Worm (Caenorhabditis elegans) whole organism, L1 larva: ENCODE data around the gene str-174.

Experiments
- C16A3.4 ChIP-seq: fragments of 150-350 bp; optimal IDR thresholded peaks from 2 replicates; lab custom pipeline; 2014; ENCODE audit warnings: missing biosample characterization, missing genetic modification characterization
- C34B4.2 ChIP-seq: sonication (generic microtip); optimal IDR thresholded peaks from 2 replicates; lab custom pipeline; 2017; ENCODE audit warnings: mild to moderate bottlenecking, missing genetic modification characterization, missing compliant biosample characterization
- ama-1 ChIP-seq: fragments of 150-350 bp; optimal IDR thresholded peaks from 2 replicates; lab custom pipeline; 2014
- blmp-1 ChIP-seq: fragments of 150-350 bp; optimal IDR thresholded peaks from 2 replicates; lab custom pipeline; 2014; ENCODE audit warnings: missing biosample characterization, missing genetic modification characterization
- ceh-63 ChIP-seq: fragments of 200-800 bp; sonication (Bioruptor generic); optimal IDR thresholded peaks from 2 replicates; lab custom pipeline; 2018; ENCODE audit warnings: mild to moderate bottlenecking, missing genetic modification characterization, missing compliant biosample characterization
- ceh-82 ChIP-seq, 3 experiments: fragments of 150-350 bp in 1 of 3; sonication (generic microtip) in 2 of 3; optimal IDR thresholded peaks; 2 replicates each; lab custom pipeline; 2014 to 2017; ENCODE audit warnings: missing biosample characterization in 3 of 3, missing genetic modification characterization in 3 of 3
- ceh-90 ChIP-seq: sonication (generic microtip); optimal IDR thresholded peaks from 2 replicates; lab custom pipeline; 2016; ENCODE audit warnings: missing genetic modification characterization, missing compliant biosample characterization
- ces-1 ChIP-seq: fragments of 150-350 bp; optimal IDR thresholded peaks from 2 replicates; lab custom pipeline; 2014; ENCODE audit warnings: missing biosample characterization, missing genetic modification reagents, missing genetic modification characterization
- dsc-1 ChIP-seq: sonication (generic microtip); optimal IDR thresholded peaks from 2 replicates; lab custom pipeline; 2016; ENCODE audit warnings: mild to moderate bottlenecking, missing genetic modification characterization, missing compliant biosample characterization
- efl-1 ChIP-seq, 4 experiments: fragments of 150-350 bp; optimal IDR thresholded peaks in 3 of 4; peaks in 1 of 4; 1 replicate in 1 of 4; 2 replicates in 3 of 4; lab custom pipeline; 2014; ENCODE audit warnings: missing biosample characterization in 2 of 4, missing genetic modification characterization in 2 of 4, missing genetic modification reagents in 2 of 4
- efl-3 ChIP-seq: fragments of 200-800 bp; sonication (Bioruptor generic); optimal IDR thresholded peaks from 2 replicates; lab custom pipeline; 2018; ENCODE audit warnings: mild to moderate bottlenecking, missing genetic modification characterization, missing compliant biosample characterization
- egl-27 ChIP-seq, 2 experiments: fragments of 150-350 bp in 1 of 2; sonication (generic microtip); optimal IDR thresholded peaks; 3 replicates each; lab custom pipeline; 2017 to 2018; ENCODE audit warnings: missing biosample characterization in 2 of 2, missing genetic modification characterization in 2 of 2, missing genetic modification reagents in 2 of 2
- elt-2 ChIP-seq: sonication (generic microtip); optimal IDR thresholded peaks from 2 replicates; lab custom pipeline; 2016; ENCODE audit warnings: missing genetic modification characterization, mild to moderate bottlenecking, inconsistent platforms, missing compliant biosample characterization, missing genetic modification reagents
- fkh-8 ChIP-seq: sonication (generic microtip); optimal IDR thresholded peaks from 2 replicates; lab custom pipeline; 2016; ENCODE audit warnings: mild to moderate bottlenecking, missing genetic modification characterization, missing compliant biosample characterization
- hpl-2 ChIP-seq: fragments of 150-350 bp; optimal IDR thresholded peaks from 2 replicates; lab custom pipeline; 2014; ENCODE audit warnings: missing biosample characterization, missing genetic modification reagents, missing genetic modification characterization
- lin-13 ChIP-seq: fragments of 150-350 bp; optimal IDR thresholded peaks from 2 replicates; lab custom pipeline; 2014; ENCODE audit warnings: missing biosample characterization, missing genetic modification reagents, missing genetic modification characterization
- lin-39 ChIP-seq: fragments of 150-350 bp; optimal IDR thresholded peaks from 2 replicates; lab custom pipeline; 2014; ENCODE audit warnings: missing biosample characterization, missing genetic modification reagents, missing genetic modification characterization
- mab-9 ChIP-seq: fragments of 200-800 bp; sonication (Bioruptor generic); IDR thresholded peaks from 2 replicates; pipeline ENCODE4 v1.3.6; 2022; ENCODE audit warnings: missing genetic modification reagents, missing genetic modification characterization, missing compliant biosample characterization
- nhr-11 ChIP-seq: fragments of 150-350 bp; optimal IDR thresholded peaks from 2 replicates; lab custom pipeline; 2014; ENCODE audit warnings: missing biosample characterization, missing genetic modification characterization
- nhr-19 ChIP-seq: fragments of 200-800 bp; sonication (Bioruptor generic); conservative IDR thresholded peaks from 2 replicates; pipeline ENCODE4 v1.3.6; 2022; ENCODE audit warnings: missing genetic modification characterization, missing compliant biosample characterization
- nhr-237 ChIP-seq: fragments of 150-350 bp; optimal IDR thresholded peaks from 2 replicates; lab custom pipeline; 2014; ENCODE audit warnings: missing biosample characterization, missing genetic modification characterization
- nhr-76 ChIP-seq: sonication (generic microtip); optimal IDR thresholded peaks from 2 replicates; lab custom pipeline; 2017; ENCODE audit warnings: missing biosample characterization, missing genetic modification characterization
- nhr-85 ChIP-seq: sonication (generic microtip); peaks from one replicate; lab custom pipeline; 2016; ENCODE audit warnings: missing genetic modification characterization, inconsistent platforms, missing compliant biosample characterization
- nhr-90 ChIP-seq: sonication (generic microtip); optimal IDR thresholded peaks from 2 replicates; lab custom pipeline; 2016; ENCODE audit warnings: mild to moderate bottlenecking, missing genetic modification characterization, missing compliant biosample characterization; ENCODE audit not compliant: poor library complexity
- pag-3 ChIP-seq: sonication (generic microtip); optimal IDR thresholded peaks from 2 replicates; lab custom pipeline; 2017; ENCODE audit warnings: missing genetic modification characterization, mild to moderate bottlenecking, missing compliant biosample characterization, antibody characterized with exemption, borderline replicate concordance; ENCODE audit not compliant: insufficient read depth
- pax-3 ChIP-seq: fragments of 200-800 bp; sonication (Bioruptor generic); optimal IDR thresholded peaks from 2 replicates; lab custom pipeline; 2018; ENCODE audit warnings: mild to moderate bottlenecking, missing genetic modification characterization, moderate library complexity, missing compliant biosample characterization
- rnt-1 ChIP-seq: sonication (generic microtip); optimal IDR thresholded peaks from 2 replicates; lab custom pipeline; 2016; ENCODE audit warnings: mild to moderate bottlenecking, missing genetic modification characterization, moderate library complexity, missing compliant biosample characterization
- skn-1 ChIP-seq: fragments of 150-350 bp; optimal IDR thresholded peaks from 2 replicates; lab custom pipeline; 2014; ENCODE audit warnings: missing biosample characterization, missing genetic modification characterization
- snpc-4 ChIP-seq: fragments of 150-350 bp; optimal IDR thresholded peaks from 2 replicates; lab custom pipeline; 2014; ENCODE audit warnings: missing biosample characterization, missing genetic modification characterization
- sox-4 ChIP-seq: sonication (generic microtip); optimal IDR thresholded peaks from 2 replicates; lab custom pipeline; 2016; ENCODE audit warnings: missing genetic modification characterization, missing compliant biosample characterization
- sptf-1 ChIP-seq: fragments of 150-350 bp; optimal IDR thresholded peaks from 2 replicates; lab custom pipeline; 2014; ENCODE audit warnings: missing biosample characterization, missing genetic modification characterization
- tbx-2 ChIP-seq: sonication (generic microtip); optimal IDR thresholded peaks from 2 replicates; lab custom pipeline; 2016; ENCODE audit warnings: missing genetic modification characterization, missing compliant biosample characterization
- unc-130 ChIP-seq: fragments of 150-350 bp; optimal IDR thresholded peaks from 2 replicates; lab custom pipeline; 2017; ENCODE audit warnings: missing biosample characterization, missing genetic modification characterization, inconsistent platforms
- unc-30 ChIP-seq: sonication (generic microtip); optimal IDR thresholded peaks from 2 replicates; lab custom pipeline; 2017; ENCODE audit warnings: missing biosample characterization, missing genetic modification characterization
- unc-62 ChIP-seq: fragments of 150-350 bp; optimal IDR thresholded peaks from 2 replicates; lab custom pipeline; 2014; ENCODE audit warnings: missing biosample characterization, missing genetic modification reagents, missing genetic modification characterization
- ztf-11 ChIP-seq, 2 experiments: sonication (generic microtip); optimal IDR thresholded peaks; 2 replicates each; lab custom pipeline; 2016 to 2017; ENCODE audit warnings: missing genetic modification characterization in 2 of 2, missing biosample characterization in 1 of 2, missing compliant biosample characterization in 1 of 2
- ztf-4 ChIP-seq: fragments of 150-350 bp; optimal IDR thresholded peaks from 2 replicates; lab custom pipeline; 2014; ENCODE audit warnings: missing biosample characterization, missing genetic modification characterization

The str-174 gene

ce11 chrIV:4874603-4875002 lies at the start of gene str-174:
Gene str-174 (minus strand): TSS chrIV:4874703.
- no peak for TF ChIP-seq unc-30 (tag; lab: Kevin White, UChicago)
- no peak for TF ChIP-seq nhr-237 (tag; lab: Kevin White, UChicago)
- no peak for TF ChIP-seq nhr-19
- TF ChIP-seq hpl-2 (GFP tag; lab: Kevin White, UChicago), result no peak
- TF ChIP-seq ceh-63, result no peak
- TF ChIP-seq tbx-2 (tag; lab: Kevin White, UChicago), result no peak
- TF ChIP-seq ceh-90 (tag; lab: Kevin White, UChicago), result no peak
- TF ChIP-seq unc-62, result no peak
- no peak for TF ChIP-seq ces-1
- TF ChIP-seq sptf-1 (tag; lab: Kevin White, UChicago), result no peak
- no peak for TF ChIP-seq nhr-76 (tag; lab: Kevin White, UChicago)
- TF ChIP-seq nhr-85 (tag; lab: Kevin White, UChicago), result no peak

- TF ChIP-seq tbx-2 (tag; lab: Kevin White, UChicago) (no peak), pag-3 (tag; lab: Kevin White, UChicago) (no peak), ztf-11 (tag; optimal IDR thresholded peaks at IDR 0.05; lab: Kevin White, UChicago) (no peak), fkh-8 (no peak), ceh-82 (tag; optimal IDR thresholded peaks at IDR 0.05; lab: Kevin White, UChicago) (no peak), unc-130 (tag; lab: Kevin White, UChicago) (no peak), unc-30 (tag; lab: Kevin White, UChicago) (no peak), dsc-1 (tag; lab: Kevin White, UChicago) (no peak), nhr-237 (tag; lab: Kevin White, UChicago) (no peak), nhr-19 (no peak), ama-1 (lab: Kevin White, UChicago) (no peak), blmp-1 (tag; lab: Kevin White, UChicago) (no peak), nhr-11 (tag; lab: Kevin White, UChicago) (no peak), C16A3.4 (tag; lab: Kevin White, UChicago) (no peak), nhr-90 (no peak), pax-3 (tag; lab: Kevin White, UChicago) (no peak), mab-9 (no peak), skn-1 (tag; lab: Kevin White, UChicago) (no peak), sox-4 (tag; lab: Kevin White, UChicago) (no peak)
Observed at ce11 chrIV:4917774-4918173, 43.3 kb upstream of the str-174 start, which contains the start of gene str-158. Gene str-158 (plus strand): TSS chrIV:4918074.

ce11 chrIV:4915689-4916088 lies 41.2 kb upstream of the str-174 start, which contains the start of gene str-155:
Gene str-155 (plus strand): TSS chrIV:4915989.
- no peak for TF ChIP-seq lin-13
- no peak for TF ChIP-seq nhr-90
- TF ChIP-seq elt-2, result no peak
- TF ChIP-seq C34B4.2, result no peak
- TF ChIP-seq snpc-4 (tag; lab: Kevin White, UChicago), result no peak

- TF ChIP-seq efl-1 (optimal IDR thresholded peaks at IDR 0.05; lab: Kevin White, UChicago) (no peak), efl-1 (GFP tag; optimal IDR thresholded peaks at IDR 0.05 in 1 of 2; lab: Kevin White, UChicago) (no peak), efl-3 (GFP tag; lab: Kevin White, UChicago) (no peak), lin-39 (tag; lab: Kevin White, UChicago) (no peak), nhr-11 (tag; lab: Kevin White, UChicago) (no peak), pag-3 (tag; lab: Kevin White, UChicago) (no peak), egl-27 (tag; optimal IDR thresholded peaks at IDR 0.05; lab: Kevin White, UChicago) (no peak), ztf-4 (no peak), rnt-1 (tag; lab: Kevin White, UChicago) (no peak), ceh-90 (tag; lab: Kevin White, UChicago) (no peak), unc-130 (tag; lab: Kevin White, UChicago) (no peak), nhr-19 (no peak), skn-1 (tag; lab: Kevin White, UChicago) (no peak), unc-62 (no peak)
Observed at ce11 chrIV:4913090-4913489, 38.6 kb upstream of the str-174 start, which contains the start of gene str-156. Gene str-156 (plus strand): TSS chrIV:4913390.
